Fruit fly (Drosophila melanogaster) whole organism, embryonic: ENCODE data around the gene Nepl3.

ENCODE experiments used
- Asciz ChIP-seq: fragments of 200-800 bp; sonication (Bioruptor generic); optimal IDR thresholded peaks from 2 replicates; lab custom pipeline; 2017; ENCODE audit warnings: missing biosample characterization, mild to moderate bottlenecking, missing genetic modification characterization, missing genetic modification reagents
- B-H2 ChIP-seq: fragments of 200-800 bp; sonication (Bioruptor generic); optimal IDR thresholded peaks from 2 replicates; lab custom pipeline; 2018; ENCODE audit warnings: missing biosample characterization, mild to moderate bottlenecking, missing genetic modification characterization
- Blimp-1 ChIP-seq: fragments of 200-800 bp; sonication (Bioruptor generic); optimal IDR thresholded peaks from 3 replicates; lab custom pipeline; 2018; ENCODE audit warnings: missing biosample characterization, missing genetic modification characterization, mild to moderate bottlenecking, moderate library complexity, missing genetic modification reagents
- CG10209 ChIP-seq: fragments of 200-800 bp; sonication (Bioruptor generic); optimal IDR thresholded peaks from 3 replicates; lab custom pipeline; 2017; ENCODE audit warnings: missing biosample characterization, mild to moderate bottlenecking, missing genetic modification characterization, missing genetic modification reagents
- CG1024 ChIP-seq: fragments of 200-800 bp; sonication (Bioruptor generic); IDR thresholded peaks from 2 replicates; pipeline ENCODE4 v1.3.6; 2022; ENCODE audit warnings: missing biosample characterization, missing genetic modification characterization
- CG10267 ChIP-seq: fragments of 200-800 bp; sonication (Bioruptor generic); optimal IDR thresholded peaks from 2 replicates; lab custom pipeline; 2018; ENCODE audit warnings: missing biosample characterization, mild to moderate bottlenecking, missing genetic modification characterization, moderate library complexity
- CG10366 ChIP-seq: fragments of 200-800 bp; sonication (Bioruptor generic); IDR thresholded peaks from 2 replicates; pipeline ENCODE4 v1.3.6; 2022; ENCODE audit warnings: missing biosample characterization, missing genetic modification characterization
- CG11247 ChIP-seq: fragments of 200-800 bp; sonication (Bioruptor generic); IDR thresholded peaks from 2 replicates; pipeline ENCODE4 v1.3.6; 2022; ENCODE audit warnings: missing biosample characterization, missing genetic modification characterization
- CG12744 ChIP-seq: fragments of 200-800 bp; sonication (Bioruptor generic); optimal IDR thresholded peaks from 2 replicates; lab custom pipeline; 2016; ENCODE audit warnings: missing biosample characterization, missing genetic modification characterization
- CG13296 ChIP-seq: fragments of 200-800 bp; sonication (Bioruptor generic); optimal IDR thresholded peaks from 3 replicates; lab custom pipeline; 2018; ENCODE audit warnings: missing biosample characterization, mild to moderate bottlenecking, missing genetic modification characterization
- CG13424 ChIP-seq: fragments of 200-800 bp; sonication (Bioruptor generic); optimal IDR thresholded peaks from 2 replicates; lab custom pipeline; 2019; ENCODE audit warnings: missing biosample characterization, mild to moderate bottlenecking, missing genetic modification characterization, moderate library complexity
- CG18619 ChIP-seq: fragments of 200-800 bp; sonication (Bioruptor generic); optimal IDR thresholded peaks from 3 replicates; lab custom pipeline; 2017; ENCODE audit warnings: missing biosample characterization, mild to moderate bottlenecking, missing genetic modification characterization
- CG2202 ChIP-seq: fragments of 200-800 bp; sonication (Bioruptor generic); optimal IDR thresholded peaks from 2 replicates; lab custom pipeline; 2018; ENCODE audit warnings: missing biosample characterization, mild to moderate bottlenecking, missing genetic modification characterization
- CG31388 ChIP-seq: fragments of 200-800 bp; sonication (Bioruptor generic); optimal IDR thresholded peaks from 2 replicates; lab custom pipeline; 2016; ENCODE audit warnings: missing biosample characterization, missing genetic modification characterization
- CG32772 ChIP-seq: fragments of 200-800 bp; sonication (Bioruptor generic); IDR thresholded peaks from 2 replicates; pipeline ENCODE4 v1.3.6; 2022; ENCODE audit warnings: missing biosample characterization, missing genetic modification characterization
- CG33557 ChIP-seq: fragments of 200-800 bp; sonication (Bioruptor generic); optimal IDR thresholded peaks from 2 replicates; lab custom pipeline; 2019; ENCODE audit warnings: missing biosample characterization, mild to moderate bottlenecking, missing genetic modification characterization, moderate library complexity
- CG4328 ChIP-seq: fragments of 200-800 bp; sonication (Bioruptor generic); optimal IDR thresholded peaks from 3 replicates; lab custom pipeline; 2017; ENCODE audit warnings: missing biosample characterization, missing genetic modification reagents, missing genetic modification characterization
- CG43689 ChIP-seq: fragments of 200-800 bp; sonication (Bioruptor generic); IDR thresholded peaks from 2 replicates; pipeline ENCODE4 v1.3.6; 2022; ENCODE audit warnings: missing biosample characterization, missing genetic modification characterization
- CG8290 ChIP-seq, 3 experiments: fragments of 200-800 bp; sonication (Bioruptor generic); optimal IDR thresholded peaks; 2 replicates each; lab custom pipeline; 2016 to 2019; ENCODE audit warnings: missing biosample characterization in 3 of 3, missing genetic modification characterization in 3 of 3, mild to moderate bottlenecking in 2 of 3, moderate library complexity in 1 of 3
- CG9215 ChIP-seq: fragments of 200-800 bp; sonication (Bioruptor generic); IDR thresholded peaks from 2 replicates; pipeline ENCODE4 v1.3.6; 2022; ENCODE audit warnings: missing biosample characterization, missing genetic modification characterization
- CG9932 ChIP-seq: fragments of 200-800 bp; sonication (Bioruptor generic); IDR thresholded peaks from 2 replicates; pipeline ENCODE4 v1.3.6; 2022; ENCODE audit warnings: missing biosample characterization, missing genetic modification characterization
- Deaf1 ChIP-seq: fragments of 200-800 bp; optimal IDR thresholded peaks from 3 replicates; lab custom pipeline; 2019; ENCODE audit warnings: missing biosample characterization, mild to moderate bottlenecking, missing genetic modification characterization, moderate library complexity
- Dek ChIP-seq: fragments of 200-800 bp; sonication (Bioruptor generic); optimal IDR thresholded peaks from 3 replicates; lab custom pipeline; 2019; ENCODE audit warnings: missing biosample characterization, mild to moderate bottlenecking, missing genetic modification characterization, moderate library complexity
- Elba2 ChIP-seq: fragments of 200-800 bp; sonication (Bioruptor generic); optimal IDR thresholded peaks from 3 replicates; lab custom pipeline; 2016; ENCODE audit warnings: missing biosample characterization, missing genetic modification characterization
- HLH3B ChIP-seq: fragments of 200-800 bp; sonication (Bioruptor generic); IDR thresholded peaks from 2 replicates; pipeline ENCODE4 v1.3.6; 2022; ENCODE audit warnings: missing biosample characterization, missing genetic modification characterization
- HLH54F ChIP-seq: fragments of 200-800 bp; sonication (Bioruptor generic); optimal IDR thresholded peaks from 3 replicates; lab custom pipeline; 2016; ENCODE audit warnings: missing biosample characterization, missing genetic modification characterization
- HLHmδ ChIP-seq: fragments of 200-800 bp; sonication (Bioruptor generic); optimal IDR thresholded peaks from 2 replicates; lab custom pipeline; 2018; ENCODE audit warnings: missing biosample characterization, mild to moderate bottlenecking, missing genetic modification characterization, moderate library complexity
- Hmr ChIP-seq: fragments of 200-800 bp; sonication (Bioruptor generic); optimal IDR thresholded peaks from 3 replicates; lab custom pipeline; 2017; ENCODE audit warnings: mild to moderate bottlenecking, missing biosample characterization, missing genetic modification reagents, missing genetic modification characterization
- Myb ChIP-seq: fragments of 200-800 bp; sonication (Bioruptor generic); optimal IDR thresholded peaks from 2 replicates; lab custom pipeline; 2016; ENCODE audit warnings: missing biosample characterization, missing genetic modification characterization
- NK7.1 ChIP-seq: fragments of 200-800 bp; sonication (Bioruptor generic); optimal IDR thresholded peaks from 3 replicates; lab custom pipeline; 2016; ENCODE audit warnings: missing biosample characterization, missing genetic modification characterization
- abd-A ChIP-seq: fragments of 200-800 bp; sonication (Bioruptor generic); optimal IDR thresholded peaks from 3 replicates; lab custom pipeline; 2019; ENCODE audit warnings: missing biosample characterization, mild to moderate bottlenecking, missing genetic modification characterization, moderate library complexity
- crc ChIP-seq: fragments of 200-800 bp; sonication (Bioruptor generic); optimal IDR thresholded peaks from 2 replicates; lab custom pipeline; 2016; ENCODE audit warnings: missing biosample characterization, missing genetic modification characterization
- crol ChIP-seq: fragments of 200-800 bp; sonication (Bioruptor generic); IDR thresholded peaks from 2 replicates; pipeline ENCODE4 v1.3.6; 2022; ENCODE audit warnings: missing biosample characterization, missing genetic modification characterization
- cwo ChIP-seq: fragments of 200-800 bp; sonication (Bioruptor generic); optimal IDR thresholded peaks from 3 replicates; lab custom pipeline; 2017; ENCODE audit warnings: missing biosample characterization, missing genetic modification characterization, mild to moderate bottlenecking, moderate library complexity, missing genetic modification reagents
- ewg ChIP-seq: fragments of 200-800 bp; sonication (Bioruptor generic); optimal IDR thresholded peaks from 3 replicates; lab custom pipeline; 2017; ENCODE audit warnings: mild to moderate bottlenecking, missing biosample characterization, missing genetic modification reagents, missing genetic modification characterization
- fu2 ChIP-seq: fragments of 200-800 bp; sonication (Bioruptor generic); optimal IDR thresholded peaks from 2 replicates; lab custom pipeline; 2016; ENCODE audit warnings: missing biosample characterization, missing genetic modification characterization
- klu ChIP-seq: fragments of 200-800 bp; sonication (Bioruptor generic); IDR thresholded peaks from 2 replicates; pipeline ENCODE4 v1.3.6; 2022; ENCODE audit warnings: missing biosample characterization, missing genetic modification characterization
- lab ChIP-seq: fragments of 200-800 bp; sonication (Bioruptor generic); optimal IDR thresholded peaks from 3 replicates; lab custom pipeline; 2017; ENCODE audit warnings: missing biosample characterization, missing genetic modification characterization, mild to moderate bottlenecking, moderate library complexity, missing genetic modification reagents
- maf-S ChIP-seq: fragments of 200-800 bp; sonication (Bioruptor generic); optimal IDR thresholded peaks from 2 replicates; lab custom pipeline; 2016; ENCODE audit warnings: missing biosample characterization, missing genetic modification characterization
- nerfin-2 ChIP-seq: fragments of 200-800 bp; sonication (Bioruptor generic); IDR thresholded peaks from 2 replicates; pipeline ENCODE4 v1.3.6; 2022; ENCODE audit warnings: missing biosample characterization, missing genetic modification characterization; ENCODE audit not compliant: partially characterized antibody
- odd ChIP-seq: fragments of 200-800 bp; sonication (Bioruptor generic); optimal IDR thresholded peaks from 2 replicates; lab custom pipeline; 2017; ENCODE audit warnings: missing biosample characterization, mild to moderate bottlenecking, missing genetic modification characterization
- ranshi ChIP-seq: fragments of 200-800 bp; sonication (Bioruptor generic); IDR thresholded peaks from 2 replicates; pipeline ENCODE4 v1.3.6; 2022; ENCODE audit warnings: missing biosample characterization, missing genetic modification characterization
- rib ChIP-seq: fragments of 200-800 bp; sonication (Bioruptor generic); IDR thresholded peaks from 2 replicates; pipeline ENCODE4 v1.3.6; 2022; ENCODE audit warnings: missing biosample characterization, missing genetic modification characterization
- sima ChIP-seq: fragments of 200-800 bp; sonication (Bioruptor generic); optimal IDR thresholded peaks from 2 replicates; lab custom pipeline; 2016; ENCODE audit warnings: missing biosample characterization, missing genetic modification characterization
- slbo ChIP-seq: fragments of 200-800 bp; sonication (Bioruptor generic); IDR thresholded peaks from 2 replicates; pipeline ENCODE4 v1.3.6; 2022; ENCODE audit warnings: missing biosample characterization, missing genetic modification characterization
- sna ChIP-seq: fragments of 200-800 bp; sonication (Bioruptor generic); IDR thresholded peaks from 2 replicates; pipeline ENCODE4 v1.3.6; 2022; ENCODE audit warnings: missing biosample characterization, missing genetic modification characterization; ENCODE audit not compliant: partially characterized antibody
- sqz ChIP-seq: fragments of 200-800 bp; sonication (Bioruptor generic); optimal IDR thresholded peaks from 3 replicates; lab custom pipeline; 2018; ENCODE audit warnings: missing biosample characterization, mild to moderate bottlenecking, missing genetic modification characterization
- sr ChIP-seq: fragments of 200-800 bp; sonication (Bioruptor generic); IDR thresholded peaks from 3 replicates; pipeline ENCODE4 v1.3.6; 2022; ENCODE audit warnings: missing biosample characterization, missing genetic modification characterization
- usp ChIP-seq: fragments of >200 bp; optimal IDR thresholded peaks from 2 replicates; lab custom pipeline; 2017; ENCODE audit warnings: missing biosample characterization, missing genetic modification characterization
- yki ChIP-seq: fragments of >200 bp; optimal IDR thresholded peaks from 3 replicates; lab custom pipeline; 2018

The Nepl3 gene

DNA sequence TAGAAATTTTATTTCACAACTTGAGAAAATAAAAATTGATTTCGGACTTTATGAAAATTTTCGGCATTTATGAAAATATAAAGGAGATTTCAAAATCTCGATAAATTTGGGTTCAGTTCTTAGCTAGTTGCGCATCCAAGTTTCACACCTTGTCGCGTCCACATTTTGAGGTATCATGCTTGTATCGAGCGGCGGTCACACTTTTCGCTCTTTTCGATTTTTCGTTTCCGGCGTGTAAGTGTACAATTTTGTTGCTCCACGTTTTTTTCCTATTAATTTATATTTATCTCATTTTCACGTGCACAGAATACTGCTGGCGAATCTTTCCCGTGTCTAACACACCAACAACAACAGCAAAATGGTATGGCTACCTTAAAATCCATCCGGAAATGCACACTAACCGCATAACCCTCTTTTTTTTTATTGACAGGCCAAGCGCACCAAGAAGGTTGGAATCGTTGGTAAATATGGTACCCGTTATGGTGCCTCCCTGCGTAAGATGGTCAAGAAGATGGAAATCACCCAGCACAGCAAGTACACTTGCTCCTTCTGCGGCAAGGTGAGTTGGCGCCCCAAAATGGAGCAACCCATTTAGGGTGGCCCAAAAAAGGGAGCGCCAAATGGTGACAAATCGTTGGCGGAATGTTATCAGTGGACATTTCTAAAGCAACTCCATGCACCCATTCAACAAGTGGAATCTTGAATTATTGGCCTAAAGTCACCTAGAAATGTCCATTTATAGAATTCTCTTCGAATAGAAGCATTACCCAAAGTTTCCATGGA lies 12.9 kb upstream of the Nepl3 start, which contains the start of gene RpL37A (continued):
- TF ChIP-seq crc (peak; percentile 77), fu2 (GFP tag; lab: Kevin White, UChicago) (peak; percentile 62), Hmr (GFP tag; lab: Kevin White, UChicago) (peak; percentile 88), CG11247 (GFP tag; lab: Robert Waterston, UW) (peak; percentile 74), rib (GFP tag; lab: Robert Waterston, UW) (peak; percentile 62; the same call in 1 of the 2 replicates), Myb (GFP tag; lab: Kevin White, UChicago) (peak; percentile 81), CG43689 (GFP tag; lab: Robert Waterston, UW) (peak; percentile 49), CG13424 (tag; lab: Kevin White, UChicago) (peak; percentile 28), CG12744 (GFP tag; lab: Kevin White, UChicago) (peak; percentile 71), Dek (tag; lab: Kevin White, UChicago) (peak; percentile 58), HLH3B (GFP tag; lab: Robert Waterston, UW) (peak; percentile 58; the same call in 1 of the 2 replicates), klu (GFP tag; lab: Robert Waterston, UW) (peak; percentile 33; the same call in 1 of the 2 replicates), usp (GFP tag; lab: Kevin White, UChicago) (no peak), cwo (peak; percentile 54), CG9215 (no peak), Blimp-1 (no peak), sima (GFP tag; lab: Kevin White, UChicago) (peak; percentile 64), CG1024 (peak; percentile 81), ewg (GFP tag; lab: Kevin White, UChicago) (peak; percentile 75), Asciz (GFP tag; lab: Kevin White, UChicago) (peak; percentile 80), CG10267 (peak; percentile 83), CG10366 (GFP tag; lab: Robert Waterston, UW) (peak; percentile 74), CG9932 (GFP tag; lab: Robert Waterston, UW) (no peak), Elba2 (no peak), CG32772 (GFP tag; lab: Robert Waterston, UW) (no peak; the same call in 1 of the 2 replicates), CG33557 (GFP tag; lab: Kevin White, UChicago) (peak; percentile 65), NK7.1 (GFP tag; lab: Kevin White, UChicago) (peak; percentile 67), CG2202 (tag; lab: Kevin White, UChicago) (peak; percentile 59), slbo (peak; percentile 61), CG31388 (no peak), CG18619 (GFP tag; lab: Kevin White, UChicago) (peak; percentile 81), maf-S (GFP tag; lab: Kevin White, UChicago) (peak; percentile 76), CG10209 (GFP tag; lab: Kevin White, UChicago) (peak; percentile 81), HLH54F (GFP tag; lab: Kevin White, UChicago) (peak; percentile 61)

DNA sequence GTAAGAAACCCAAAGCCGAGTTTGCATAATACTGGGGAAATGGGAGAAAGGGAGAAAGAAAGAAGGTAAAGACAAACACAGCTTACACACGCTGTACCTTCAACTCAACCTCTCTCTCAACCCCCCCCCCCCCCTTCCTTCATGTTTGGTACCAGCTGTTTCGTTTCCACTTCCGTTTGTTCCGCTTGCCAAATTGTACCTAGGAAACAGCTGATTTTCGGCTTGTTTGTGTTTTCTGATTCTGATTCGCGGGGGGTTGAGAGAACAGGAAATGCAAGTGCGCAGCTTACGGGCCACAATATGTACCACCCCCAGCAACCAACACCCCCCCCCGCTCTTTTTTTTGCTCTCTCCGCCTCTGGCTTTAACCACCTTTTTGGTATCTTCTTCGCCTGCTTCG lies 5.9 kb upstream of the Nepl3 start:
- TF ChIP-seq sqz, result peak; percentile 55
- peak; percentile 88 for TF ChIP-seq crol (GFP tag; lab: Robert Waterston, UW)
- TF ChIP-seq HLHmδ (GFP tag; lab: Kevin White, UChicago), result no peak
- no peak for TF ChIP-seq yki (lab: Kevin White, UChicago)
- no peak for TF ChIP-seq sna
- TF ChIP-seq nerfin-2 (GFP tag; lab: Robert Waterston, UW), result no peak
- TF ChIP-seq lab (GFP tag; lab: Kevin White, UChicago), result peak; percentile 56
- TF ChIP-seq odd (GFP tag; lab: Kevin White, UChicago), result peak; percentile 12
- TF ChIP-seq rib (GFP tag; lab: Robert Waterston, UW), result 0 out of 2 replicates have a peak, but pooled peaks have one; percentile 41
- 0 out of 2 replicates have a peak, but pooled peaks have one; percentile 12 for TF ChIP-seq ranshi (GFP tag; lab: Robert Waterston, UW)
- TF ChIP-seq sr (GFP tag; lab: Robert Waterston, UW), result no peak
- TF ChIP-seq CG8290 (GFP tag; optimal IDR thresholded peaks at IDR 0.05; lab: Kevin White, UChicago), result no peak
- TF ChIP-seq CG8290 (tag; optimal IDR thresholded peaks at IDR 0.05; lab: Kevin White, UChicago), result peak in 1 of 2 experiments; percentile 46
- peak; percentile 65 for TF ChIP-seq abd-A (tag; lab: Kevin White, UChicago)
- TF ChIP-seq Deaf1, result peak; percentile 13
- no peak for TF ChIP-seq B-H2
- TF ChIP-seq CG4328 (GFP tag; lab: Kevin White, UChicago), result peak; percentile 44
- TF ChIP-seq CG13296, result peak; percentile 29
